Worm (Caenorhabditis elegans) whole organism, L3 larva: ENCODE results near the gene nspb-11.

Experiments
- R02D3.7 ChIP-seq: fragments of 150-350 bp; optimal IDR thresholded peaks from 2 replicates; lab custom pipeline; 2014; ENCODE audit warnings: missing biosample characterization, missing genetic modification characterization
- ama-1 ChIP-seq: fragments of 150-350 bp; optimal IDR thresholded peaks from 2 replicates; lab custom pipeline; 2018
- ceh-28 ChIP-seq: fragments of 150-350 bp; optimal IDR thresholded peaks from 2 replicates; lab custom pipeline; 2014; ENCODE audit warnings: missing biosample characterization, missing genetic modification reagents, missing genetic modification characterization
- ceh-82 ChIP-seq: fragments of 150-350 bp; optimal IDR thresholded peaks from 2 replicates; lab custom pipeline; 2014; ENCODE audit warnings: missing biosample characterization, missing genetic modification characterization
- elt-1 ChIP-seq: fragments of 150-350 bp; optimal IDR thresholded peaks from 2 replicates; lab custom pipeline; 2014; ENCODE audit warnings: missing biosample characterization, missing genetic modification characterization
- elt-2 ChIP-seq: sonication (generic microtip); optimal IDR thresholded peaks from 2 replicates; lab custom pipeline; 2016; ENCODE audit warnings: missing genetic modification reagents, mild to moderate bottlenecking, missing genetic modification characterization, missing compliant biosample characterization
- eor-1 ChIP-seq, 2 experiments: fragments of 150-350 bp; optimal IDR thresholded peaks; 2 replicates each; lab custom pipeline; 2014 to 2018; ENCODE audit warnings: missing biosample characterization in 2 of 2, missing genetic modification characterization in 2 of 2
- nhr-237 ChIP-seq: fragments of 150-350 bp; optimal IDR thresholded peaks from 2 replicates; lab custom pipeline; 2014; ENCODE audit warnings: missing biosample characterization, missing genetic modification characterization
- nhr-25 ChIP-seq: sonication (generic microtip); optimal IDR thresholded peaks from 2 replicates; lab custom pipeline; 2017; ENCODE audit warnings: missing biosample characterization, missing genetic modification characterization
- nhr-76 ChIP-seq: fragments of 150-350 bp; sonication (generic microtip); optimal IDR thresholded peaks from 5 replicates; lab custom pipeline; 2014; ENCODE audit warnings: missing biosample characterization, missing genetic modification characterization
- pha-4 ChIP-seq: fragments of 150-350 bp; optimal IDR thresholded peaks from 2 replicates; lab custom pipeline; 2014; ENCODE audit warnings: missing biosample characterization, missing genetic modification reagents, missing genetic modification characterization
- unc-62 ChIP-seq: fragments of 150-350 bp; sonication (generic microtip); optimal IDR thresholded peaks from 4 replicates; lab custom pipeline; 2014; ENCODE audit warnings: missing biosample characterization, missing genetic modification reagents, missing genetic modification characterization

- TF ChIP-seq pha-4 (no peak), nhr-237 (tag; lab: Kevin White, UChicago) (no peak), elt-1 (tag; lab: Kevin White, UChicago) (no peak), nhr-76 (no peak), R02D3.7 (tag; lab: Kevin White, UChicago) (no peak), nhr-25 (tag; lab: Kevin White, UChicago) (no peak), ama-1 (lab: Kevin White, UChicago) (no peak), eor-1 (tag; optimal IDR thresholded peaks at IDR 0.05; lab: Kevin White, UChicago) (no peak), ceh-28 (tag; lab: Kevin White, UChicago) (no peak), elt-2 (tag; lab: Kevin White, UChicago) (no peak), unc-62 (GFP tag; lab: Kevin White, UChicago) (no peak), ceh-82 (tag; lab: Kevin White, UChicago) (no peak)
Measured at ce11 chrII:12884972-12885371, 22.2 kb upstream of the nspb-11 start, which contains the start of gene sra-14.
